Worm (Caenorhabditis elegans): ENCODE data around the gene srz-90.

- no peak for TF ChIP-seq lin-13 (tag; optimal IDR thresholded peaks at IDR 0.05)
- TF ChIP-seq nhr-12 (tag; optimal IDR thresholded peaks at IDR 0.05), result no peak
- TF ChIP-seq blmp-1 (tag; optimal IDR thresholded peaks at IDR 0.05), result no peak
- TF ChIP-seq nhr-2 (tag; optimal IDR thresholded peaks at IDR 0.05), result no peak
- no peak for TF ChIP-seq nhr-76 (tag; optimal IDR thresholded peaks at IDR 0.05)
- TF ChIP-seq unc-39 (tag; optimal IDR thresholded peaks at IDR 0.05), result no peak
- TF ChIP-seq ztf-11 (tag; optimal IDR thresholded peaks at IDR 0.05), result no peak
- no peak for TF ChIP-seq pha-4 (tag; optimal IDR thresholded peaks at IDR 0.05)
- no peak for TF ChIP-seq lsy-2 (tag; optimal IDR thresholded peaks at IDR 0.05)
- TF ChIP-seq elt-1 (tag; optimal IDR thresholded peaks at IDR 0.05; ENCODE audit: borderline replicate concordance, insufficient read depth), result no peak
- no peak for TF ChIP-seq nhr-28 (tag; optimal IDR thresholded peaks at IDR 0.05)
Observed at ce11 chrV:17551396-17551795, 23.6 kb downstream of the srz-90 start.

Data from whole organism, mixed stage, embryonic.